Worm (Caenorhabditis elegans) whole organism, L3 larva: ENCODE data around the gene clec-143.

Source experiments
- ceh-16 ChIP-seq: sonication (generic microtip); optimal IDR thresholded peaks from 2 replicates; lab custom pipeline; 2017; ENCODE audit warnings: missing biosample characterization, missing genetic modification characterization
- nhr-28 ChIP-seq: fragments of 150-350 bp; optimal IDR thresholded peaks from 2 replicates; lab custom pipeline; 2014; ENCODE audit warnings: missing biosample characterization, missing genetic modification characterization

ce11 chrII:10476959-10477358 is 6.9 kb upstream of the clec-143 start, which contains the start of gene ZK666.4:
- TF ChIP-seq ceh-16 (tag; lab: Kevin White, UChicago) (no peak), nhr-28 (tag; lab: Kevin White, UChicago) (no peak)
